Worm (Caenorhabditis elegans) whole organism, L3 larva: ENCODE measurements around the gene lec-4.

ENCODE experiments used
- aly-2 ChIP-seq: fragments of 150-350 bp; optimal IDR thresholded peaks from 2 replicates; lab custom pipeline; 2014; ENCODE audit warnings: missing biosample characterization, missing genetic modification characterization
- ama-1 ChIP-seq: fragments of 150-350 bp; optimal IDR thresholded peaks from 2 replicates; lab custom pipeline; 2018
- ceh-16 ChIP-seq: sonication (generic microtip); optimal IDR thresholded peaks from 2 replicates; lab custom pipeline; 2017; ENCODE audit warnings: missing biosample characterization, missing genetic modification characterization
- ceh-82 ChIP-seq: fragments of 150-350 bp; optimal IDR thresholded peaks from 2 replicates; lab custom pipeline; 2014; ENCODE audit warnings: missing biosample characterization, missing genetic modification characterization
- elt-1 ChIP-seq: fragments of 150-350 bp; optimal IDR thresholded peaks from 2 replicates; lab custom pipeline; 2014; ENCODE audit warnings: missing biosample characterization, missing genetic modification characterization
- jun-1 ChIP-seq: fragments of 150-350 bp; optimal IDR thresholded peaks from 2 replicates; lab custom pipeline; 2014; ENCODE audit warnings: missing biosample characterization, missing genetic modification reagents, missing genetic modification characterization
- nhr-23 ChIP-seq: fragments of 150-350 bp; optimal IDR thresholded peaks from 2 replicates; lab custom pipeline; 2014; ENCODE audit warnings: missing biosample characterization, missing genetic modification reagents, missing genetic modification characterization
- nhr-77 ChIP-seq: fragments of 150-350 bp; optimal IDR thresholded peaks from 2 replicates; lab custom pipeline; 2014; ENCODE audit warnings: missing biosample characterization, missing genetic modification characterization
- sea-2 ChIP-seq: fragments of 150-350 bp; sonication (generic microtip); optimal IDR thresholded peaks from 4 replicates; lab custom pipeline; 2014; ENCODE audit warnings: missing biosample characterization, missing genetic modification reagents, missing genetic modification characterization
- unc-39 ChIP-seq: sonication (generic microtip); optimal IDR thresholded peaks from 4 replicates; lab custom pipeline; 2017; ENCODE audit warnings: missing biosample characterization, missing genetic modification characterization

ce11 chrIII:3723726-3724125, 49.4 kb downstream of the lec-4 start:
- no peak for TF ChIP-seq nhr-77 (tag; lab: Kevin White, UChicago)
- no peak for TF ChIP-seq nhr-23 (tag; lab: Kevin White, UChicago)
- TF ChIP-seq sea-2 (GFP tag; lab: Kevin White, UChicago) = no peak
- no peak for TF ChIP-seq ama-1 (lab: Kevin White, UChicago)
- TF ChIP-seq aly-2 (tag; lab: Kevin White, UChicago) = no peak
- no peak for TF ChIP-seq ceh-82
- TF ChIP-seq elt-1 (tag; lab: Kevin White, UChicago) = no peak
- no peak for TF ChIP-seq jun-1 (tag; lab: Kevin White, UChicago)
- TF ChIP-seq unc-39 (tag; lab: Kevin White, UChicago) = no peak
- no peak for TF ChIP-seq ceh-16 (tag; lab: Kevin White, UChicago)
